Fruit fly (Drosophila melanogaster): ENCODE data around the gene tank.

The tank gene

dm6 chr2L:4837772-4838397 lies at the start of gene tank, which contains the start of gene CG12194:
tank (minus strand) TSS chr2L:4837999.
CG12194 (plus strand) TSS chr2L:4838347.
- TF ChIP-seq h (optimal IDR thresholded peaks at IDR 0.05) = no peak
- no peak for TF ChIP-seq ttk (optimal IDR thresholded peaks at IDR 0.05)
- TF ChIP-seq psq (optimal IDR thresholded peaks at IDR 0.05) = no peak
- TF ChIP-seq Sin3A (optimal IDR thresholded peaks at IDR 0.05) = no peak

- no peak for TF ChIP-seq h (optimal IDR thresholded peaks at IDR 0.05)
- no peak for TF ChIP-seq Myc (optimal IDR thresholded peaks at IDR 0.05)
Measured at dm6 chr2L:4886645-4887044, 48.8 kb upstream of the tank start.

dm6 chr2L:4886132-4886531 lies 48.3 kb upstream of the tank start:
- TF ChIP-seq h (optimal IDR thresholded peaks at IDR 0.05) = no peak
- no peak for TF ChIP-seq ttk (optimal IDR thresholded peaks at IDR 0.05)
- no peak for TF ChIP-seq psq (optimal IDR thresholded peaks at IDR 0.05)
- TF ChIP-seq Sin3A (optimal IDR thresholded peaks at IDR 0.05) = no peak
- no peak for TF ChIP-seq insv (optimal IDR thresholded peaks at IDR 0.05)
- TF ChIP-seq Myc (optimal IDR thresholded peaks at IDR 0.05) = no peak

dm6 chr2L:4883023-4883392 lies 45.2 kb upstream of the tank start, which contains the start of the genes Cf2 and CG3008:
Cf2 (minus strand) TSS chr2L:4883107.
CG3008 (plus strand) TSS chr2L:4883298.
- TF ChIP-seq insv (optimal IDR thresholded peaks at IDR 0.05) (no peak), Myc (optimal IDR thresholded peaks at IDR 0.05) (no peak), Sin3A (optimal IDR thresholded peaks at IDR 0.05) (no peak), psq (optimal IDR thresholded peaks at IDR 0.05) (no peak), h (optimal IDR thresholded peaks at IDR 0.05) (no peak), ttk (optimal IDR thresholded peaks at IDR 0.05) (no peak)

dm6 chr2L:4882131-4883022 lies 44.6 kb upstream of the tank start:
- no peak for TF ChIP-seq h (optimal IDR thresholded peaks at IDR 0.05)

- no peak for TF ChIP-seq Sin3A (optimal IDR thresholded peaks at IDR 0.05)
- no peak for TF ChIP-seq ttk (optimal IDR thresholded peaks at IDR 0.05)
- no peak for TF ChIP-seq insv (optimal IDR thresholded peaks at IDR 0.05)
- no peak for TF ChIP-seq Myc (optimal IDR thresholded peaks at IDR 0.05)
- no peak for TF ChIP-seq psq (optimal IDR thresholded peaks at IDR 0.05)
- no peak for TF ChIP-seq h (optimal IDR thresholded peaks at IDR 0.05)
Measured at dm6 chr2L:4868383-4868782, 30.6 kb upstream of the tank start.

- TF ChIP-seq insv (optimal IDR thresholded peaks at IDR 0.05) = no peak
- TF ChIP-seq ttk (optimal IDR thresholded peaks at IDR 0.05) = no peak
- no peak for TF ChIP-seq psq (optimal IDR thresholded peaks at IDR 0.05)
- no peak for TF ChIP-seq Myc (optimal IDR thresholded peaks at IDR 0.05)
- TF ChIP-seq Sin3A (optimal IDR thresholded peaks at IDR 0.05) = no peak
- no peak for TF ChIP-seq h (optimal IDR thresholded peaks at IDR 0.05)
Measured at dm6 chr2L:4865400-4865799, 27.6 kb upstream of the tank start.

dm6 chr2L:4861503-4861902 lies 23.7 kb upstream of the tank start:
- TF ChIP-seq ttk (optimal IDR thresholded peaks at IDR 0.05) = no peak
- TF ChIP-seq Sin3A (optimal IDR thresholded peaks at IDR 0.05) = no peak
- TF ChIP-seq h (optimal IDR thresholded peaks at IDR 0.05) = no peak
- no peak for TF ChIP-seq psq (optimal IDR thresholded peaks at IDR 0.05)
- TF ChIP-seq insv (optimal IDR thresholded peaks at IDR 0.05) = no peak
- TF ChIP-seq Myc (optimal IDR thresholded peaks at IDR 0.05) = no peak

- no peak for TF ChIP-seq ttk (optimal IDR thresholded peaks at IDR 0.05)
- TF ChIP-seq Myc (optimal IDR thresholded peaks at IDR 0.05) = no peak
- no peak for TF ChIP-seq psq (optimal IDR thresholded peaks at IDR 0.05)
- TF ChIP-seq insv (optimal IDR thresholded peaks at IDR 0.05) = no peak
- no peak for TF ChIP-seq Sin3A (optimal IDR thresholded peaks at IDR 0.05)
- no peak for TF ChIP-seq h (optimal IDR thresholded peaks at IDR 0.05)
Measured at dm6 chr2L:4856118-4856517, 18.3 kb upstream of the tank start.

dm6 chr2L:4854822-4855221 lies 17.0 kb upstream of the tank start:
- TF ChIP-seq h (optimal IDR thresholded peaks at IDR 0.05) = no peak
- no peak for TF ChIP-seq Myc (optimal IDR thresholded peaks at IDR 0.05)
- no peak for TF ChIP-seq Sin3A (optimal IDR thresholded peaks at IDR 0.05)
- TF ChIP-seq ttk (optimal IDR thresholded peaks at IDR 0.05) = no peak
- no peak for TF ChIP-seq insv (optimal IDR thresholded peaks at IDR 0.05)

dm6 chr2L:4852605-4853102 lies 14.9 kb upstream of the tank start, which contains the start of gene smog:
smog (plus strand) TSS chr2L:4852864.
- no peak for TF ChIP-seq insv (optimal IDR thresholded peaks at IDR 0.05)
- no peak for TF ChIP-seq ttk (optimal IDR thresholded peaks at IDR 0.05)
- no peak for TF ChIP-seq Myc (optimal IDR thresholded peaks at IDR 0.05)
- no peak for TF ChIP-seq h (optimal IDR thresholded peaks at IDR 0.05)
- no peak for TF ChIP-seq Sin3A (optimal IDR thresholded peaks at IDR 0.05)
- TF ChIP-seq psq (optimal IDR thresholded peaks at IDR 0.05) = no peak

dm6 chr2L:4850356-4850755 lies 12.6 kb upstream of the tank start, which contains the start of the genes mRpS2 and Mon1:
mRpS2 (minus strand) TSS chr2L:4850419.
Mon1 (plus strand) TSS chr2L:4850641.
- TF ChIP-seq Sin3A (optimal IDR thresholded peaks at IDR 0.05) (no peak), h (optimal IDR thresholded peaks at IDR 0.05) (no peak)

Data from Kc167 (cell line).